Worm (Caenorhabditis elegans) whole organism, L3 larva: ENCODE measurements around the gene C14E2.3.

Source experiments
- aly-2 ChIP-seq: fragments of 150-350 bp; optimal IDR thresholded peaks from 2 replicates; lab custom pipeline; 2014; ENCODE audit warnings: missing biosample characterization, missing genetic modification characterization
- elt-3 ChIP-seq, 3 experiments: fragments of 150-350 bp in 1 of 3; sonication (generic microtip) in 2 of 3; optimal IDR thresholded peaks; 2 replicates in 2 of 3; 4 replicates in 1 of 3; lab custom pipeline; 2014 to 2017; ENCODE audit warnings: missing biosample characterization in 3 of 3, missing genetic modification characterization in 3 of 3
- fkh-10 ChIP-seq: sonication (generic microtip); optimal IDR thresholded peaks from 2 replicates; lab custom pipeline; 2017; ENCODE audit warnings: missing biosample characterization, missing genetic modification reagents, missing genetic modification characterization
- fkh-2 ChIP-seq: fragments of 150-350 bp; optimal IDR thresholded peaks from 2 replicates; lab custom pipeline; 2014; ENCODE audit warnings: missing biosample characterization, missing genetic modification reagents, missing genetic modification characterization
- jun-1 ChIP-seq: fragments of 150-350 bp; optimal IDR thresholded peaks from 2 replicates; lab custom pipeline; 2014; ENCODE audit warnings: missing biosample characterization, missing genetic modification reagents, missing genetic modification characterization
- mdl-1 ChIP-seq: fragments of 150-350 bp; optimal IDR thresholded peaks from 2 replicates; lab custom pipeline; 2014; ENCODE audit warnings: missing biosample characterization, missing genetic modification characterization
- nhr-23 ChIP-seq: fragments of 150-350 bp; optimal IDR thresholded peaks from 2 replicates; lab custom pipeline; 2014; ENCODE audit warnings: missing biosample characterization, missing genetic modification reagents, missing genetic modification characterization
- nhr-28 ChIP-seq: fragments of 150-350 bp; optimal IDR thresholded peaks from 2 replicates; lab custom pipeline; 2014; ENCODE audit warnings: missing biosample characterization, missing genetic modification characterization
- pha-4 ChIP-seq: fragments of 150-350 bp; optimal IDR thresholded peaks from 2 replicates; lab custom pipeline; 2014; ENCODE audit warnings: missing biosample characterization, missing genetic modification reagents, missing genetic modification characterization
- pqm-1 ChIP-seq: fragments of 150-350 bp; optimal IDR thresholded peaks from 2 replicates; lab custom pipeline; 2017; ENCODE audit warnings: missing biosample characterization, missing genetic modification characterization, inconsistent platforms
- snpc-4 ChIP-seq: fragments of 150-350 bp; optimal IDR thresholded peaks from 2 replicates; lab custom pipeline; 2014; ENCODE audit warnings: missing biosample characterization, missing genetic modification characterization
- unc-62 ChIP-seq: fragments of 150-350 bp; sonication (generic microtip); optimal IDR thresholded peaks from 4 replicates; lab custom pipeline; 2014; ENCODE audit warnings: missing biosample characterization, missing genetic modification reagents, missing genetic modification characterization

DNA sequence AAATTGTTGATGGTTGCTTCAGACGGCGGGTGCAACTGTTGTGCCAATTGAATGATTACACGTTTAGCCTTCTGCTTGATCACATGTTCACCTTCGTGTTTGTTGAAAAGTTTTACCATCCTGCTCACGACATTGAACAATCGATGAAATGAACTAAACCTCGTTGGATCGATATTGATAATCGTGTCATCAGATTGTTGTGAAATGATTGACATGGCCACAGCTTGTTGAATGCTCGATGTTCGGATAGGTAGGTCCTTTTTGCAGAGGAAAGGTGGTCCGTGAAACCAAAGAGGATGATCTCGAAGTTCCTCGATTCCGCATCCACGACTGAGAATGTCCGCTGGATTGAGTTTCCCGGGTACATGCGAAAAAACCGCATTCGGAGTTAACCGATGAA lies 41.7 kb downstream of the C14E2.3 start:
- TF ChIP-seq nhr-28 (tag; lab: Kevin White, UChicago): no peak
- TF ChIP-seq pqm-1 (tag; lab: Kevin White, UChicago): no peak
- no peak for TF ChIP-seq unc-62 (GFP tag; lab: Kevin White, UChicago)
- TF ChIP-seq snpc-4 (tag; lab: Kevin White, UChicago): no peak
- no peak for TF ChIP-seq fkh-10 (GFP tag; lab: Kevin White, UChicago)
- TF ChIP-seq pha-4 (tag; lab: Kevin White, UChicago): no peak
- TF ChIP-seq elt-3 (tag; optimal IDR thresholded peaks at IDR 0.05; lab: Kevin White, UChicago): no peak
- TF ChIP-seq jun-1: no peak
- no peak for TF ChIP-seq fkh-2 (tag; lab: Kevin White, UChicago)
- no peak for TF ChIP-seq nhr-23
- TF ChIP-seq aly-2 (tag; lab: Kevin White, UChicago): no peak
- TF ChIP-seq mdl-1 (tag; lab: Kevin White, UChicago): no peak
